Worm (Caenorhabditis elegans) whole organism, L1 larva: ENCODE results near the gene F30B5.11.

Source experiments
- C34B4.2 ChIP-seq: sonication (generic microtip); optimal IDR thresholded peaks from 2 replicates; lab custom pipeline; 2017; ENCODE audit warnings: mild to moderate bottlenecking, missing genetic modification characterization, missing compliant biosample characterization
- alr-1 ChIP-seq: fragments of 200-800 bp; sonication (Bioruptor generic); optimal IDR thresholded peaks from 2 replicates; lab custom pipeline; 2018; ENCODE audit warnings: borderline replicate concordance, mild to moderate bottlenecking, missing genetic modification characterization, missing compliant biosample characterization
- aly-2 ChIP-seq: fragments of 150-350 bp; optimal IDR thresholded peaks from 2 replicates; lab custom pipeline; 2014; ENCODE audit warnings: missing biosample characterization, missing genetic modification characterization
- blmp-1 ChIP-seq: fragments of 150-350 bp; optimal IDR thresholded peaks from 2 replicates; lab custom pipeline; 2014; ENCODE audit warnings: missing biosample characterization, missing genetic modification characterization
- ceh-90 ChIP-seq: sonication (generic microtip); optimal IDR thresholded peaks from 2 replicates; lab custom pipeline; 2016; ENCODE audit warnings: missing genetic modification characterization, missing compliant biosample characterization
- efl-3 ChIP-seq: fragments of 200-800 bp; sonication (Bioruptor generic); optimal IDR thresholded peaks from 2 replicates; lab custom pipeline; 2018; ENCODE audit warnings: mild to moderate bottlenecking, missing genetic modification characterization, missing compliant biosample characterization
- elt-2 ChIP-seq: sonication (generic microtip); optimal IDR thresholded peaks from 2 replicates; lab custom pipeline; 2016; ENCODE audit warnings: missing genetic modification characterization, mild to moderate bottlenecking, inconsistent platforms, missing compliant biosample characterization, missing genetic modification reagents
- fkh-10 ChIP-seq: sonication (generic microtip); optimal IDR thresholded peaks from 2 replicates; lab custom pipeline; 2017; ENCODE audit warnings: missing biosample characterization, missing genetic modification reagents, missing genetic modification characterization
- fkh-4 ChIP-seq: sonication (generic microtip); optimal IDR thresholded peaks from 2 replicates; lab custom pipeline; 2016; ENCODE audit warnings: missing compliant biosample characterization, missing genetic modification characterization, borderline replicate concordance
- fkh-8 ChIP-seq: sonication (generic microtip); optimal IDR thresholded peaks from 2 replicates; lab custom pipeline; 2016; ENCODE audit warnings: mild to moderate bottlenecking, missing genetic modification characterization, missing compliant biosample characterization
- hlh-4 ChIP-seq: sonication (generic microtip); optimal IDR thresholded peaks from 2 replicates; lab custom pipeline; 2016; ENCODE audit warnings: mild to moderate bottlenecking, missing genetic modification characterization, missing compliant biosample characterization
- irx-1 ChIP-seq: sonication (generic microtip); optimal IDR thresholded peaks from 2 replicates; lab custom pipeline; 2016; ENCODE audit warnings: missing genetic modification characterization, missing compliant biosample characterization
- isw-1 ChIP-seq: fragments of 200-800 bp; sonication (Bioruptor generic); IDR thresholded peaks from 2 replicates; pipeline ENCODE4 v1.3.6; 2022; ENCODE audit warnings: missing genetic modification characterization, missing compliant biosample characterization
- lin-14 ChIP-seq: fragments of 200-800 bp; sonication (Bioruptor generic); optimal IDR thresholded peaks from 2 replicates; lab custom pipeline; 2018; ENCODE audit warnings: mild to moderate bottlenecking, missing genetic modification characterization, moderate library complexity, missing compliant biosample characterization
- lin-15B ChIP-seq: fragments of 150-350 bp; sonication (generic microtip); optimal IDR thresholded peaks from 3 replicates; lab custom pipeline; 2014; ENCODE audit warnings: missing biosample characterization, missing genetic modification characterization
- lin-35 ChIP-seq, 2 experiments: fragments of 150-350 bp; optimal IDR thresholded peaks; 2 replicates each; lab custom pipeline; 2014; ENCODE audit warnings: missing biosample characterization in 2 of 2, missing genetic modification characterization in 2 of 2, missing genetic modification reagents in 2 of 2
- lin-39 ChIP-seq: fragments of 150-350 bp; optimal IDR thresholded peaks from 2 replicates; lab custom pipeline; 2014; ENCODE audit warnings: missing biosample characterization, missing genetic modification reagents, missing genetic modification characterization
- mab-9 ChIP-seq: fragments of 200-800 bp; sonication (Bioruptor generic); IDR thresholded peaks from 2 replicates; pipeline ENCODE4 v1.3.6; 2022; ENCODE audit warnings: missing genetic modification reagents, missing genetic modification characterization, missing compliant biosample characterization
- mef-2 ChIP-seq: fragments of 150-350 bp; optimal IDR thresholded peaks from 2 replicates; lab custom pipeline; 2014; ENCODE audit warnings: missing biosample characterization, missing genetic modification characterization
- mep-1 ChIP-seq: fragments of 150-350 bp; optimal IDR thresholded peaks from 2 replicates; lab custom pipeline; 2014; ENCODE audit warnings: missing biosample characterization, missing genetic modification characterization
- nhr-12 ChIP-seq: sonication (generic microtip); optimal IDR thresholded peaks from 2 replicates; lab custom pipeline; 2017; ENCODE audit warnings: missing biosample characterization, missing genetic modification characterization
- nhr-19 ChIP-seq: fragments of 200-800 bp; sonication (Bioruptor generic); conservative IDR thresholded peaks from 2 replicates; pipeline ENCODE4 v1.3.6; 2022; ENCODE audit warnings: missing genetic modification characterization, missing compliant biosample characterization
- nhr-20 ChIP-seq: sonication (generic microtip); optimal IDR thresholded peaks from 2 replicates; lab custom pipeline; 2016; ENCODE audit warnings: mild to moderate bottlenecking, missing genetic modification characterization, missing compliant biosample characterization
- nhr-47 ChIP-seq: sonication (generic microtip); optimal IDR thresholded peaks from 2 replicates; lab custom pipeline; 2016; ENCODE audit warnings: mild to moderate bottlenecking, missing genetic modification characterization, moderate library complexity, missing compliant biosample characterization
- nhr-71 ChIP-seq: sonication (generic microtip); optimal IDR thresholded peaks from 2 replicates; lab custom pipeline; 2016; ENCODE audit warnings: mild to moderate bottlenecking, missing genetic modification characterization, moderate library complexity, missing compliant biosample characterization
- nhr-85 ChIP-seq: sonication (generic microtip); peaks from one replicate; lab custom pipeline; 2016; ENCODE audit warnings: missing genetic modification characterization, inconsistent platforms, missing compliant biosample characterization
- pax-3 ChIP-seq: fragments of 200-800 bp; sonication (Bioruptor generic); optimal IDR thresholded peaks from 2 replicates; lab custom pipeline; 2018; ENCODE audit warnings: mild to moderate bottlenecking, missing genetic modification characterization, moderate library complexity, missing compliant biosample characterization
- rnt-1 ChIP-seq: sonication (generic microtip); optimal IDR thresholded peaks from 2 replicates; lab custom pipeline; 2016; ENCODE audit warnings: mild to moderate bottlenecking, missing genetic modification characterization, moderate library complexity, missing compliant biosample characterization
- snu-23 ChIP-seq: sonication (generic microtip); optimal IDR thresholded peaks from 2 replicates; lab custom pipeline; 2016; ENCODE audit warnings: missing genetic modification characterization, missing compliant biosample characterization
- sptf-1 ChIP-seq: fragments of 150-350 bp; optimal IDR thresholded peaks from 2 replicates; lab custom pipeline; 2014; ENCODE audit warnings: missing biosample characterization, missing genetic modification characterization
- swsn-7 ChIP-seq: sonication (generic microtip); optimal IDR thresholded peaks from 2 replicates; lab custom pipeline; 2016; ENCODE audit warnings: missing genetic modification characterization, missing compliant biosample characterization
- tlp-1 ChIP-seq: fragments of 150-350 bp; optimal IDR thresholded peaks from 2 replicates; lab custom pipeline; 2014; ENCODE audit warnings: missing biosample characterization, missing genetic modification characterization
- unc-30 ChIP-seq: sonication (generic microtip); optimal IDR thresholded peaks from 2 replicates; lab custom pipeline; 2017; ENCODE audit warnings: missing biosample characterization, missing genetic modification characterization
- unc-62 ChIP-seq: fragments of 150-350 bp; optimal IDR thresholded peaks from 2 replicates; lab custom pipeline; 2014; ENCODE audit warnings: missing biosample characterization, missing genetic modification reagents, missing genetic modification characterization
- unc-86 ChIP-seq: sonication (generic microtip); optimal IDR thresholded peaks from 2 replicates; lab custom pipeline; 2016; ENCODE audit warnings: missing genetic modification characterization, missing compliant biosample characterization
- unc-98 ChIP-seq: fragments of 200-800 bp; sonication (Bioruptor generic); IDR thresholded peaks from 2 replicates; pipeline ENCODE4 v1.3.6; 2022; ENCODE audit warnings: missing genetic modification characterization, missing compliant biosample characterization
- xbp-1 ChIP-seq: sonication (generic microtip); optimal IDR thresholded peaks from 2 replicates; lab custom pipeline; 2016; ENCODE audit warnings: missing genetic modification characterization, missing compliant biosample characterization
- ztf-11 ChIP-seq, 2 experiments: sonication (generic microtip); optimal IDR thresholded peaks; 2 replicates each; lab custom pipeline; 2016 to 2017; ENCODE audit warnings: missing genetic modification characterization in 2 of 2, missing biosample characterization in 1 of 2, missing compliant biosample characterization in 1 of 2

F30B5.11 gene

ce11 chrIV:4215349-4215748, 4.5 kb downstream of the F30B5.11 start (continued):
- TF ChIP-seq efl-3 (GFP tag; lab: Kevin White, UChicago) (no peak), lin-14 (GFP tag; lab: Kevin White, UChicago) (peak; percentile 88), unc-30 (tag; lab: Kevin White, UChicago) (no peak), xbp-1 (tag; lab: Kevin White, UChicago) (peak; percentile 10), nhr-19 (GFP tag; lab: Robert Waterston, UW) (peak; percentile 34), nhr-71 (tag; lab: Kevin White, UChicago) (peak; percentile 78), unc-98 (no peak), tlp-1 (tag; lab: Kevin White, UChicago) (no peak), alr-1 (tag; lab: Kevin White, UChicago) (no peak), fkh-10 (GFP tag; lab: Kevin White, UChicago) (peak; percentile 52), aly-2 (tag; lab: Kevin White, UChicago) (no peak), lin-35 (GFP tag; optimal IDR thresholded peaks at IDR 0.05; lab: Kevin White, UChicago) (peak; percentile 49 to 68), sptf-1 (tag; lab: Kevin White, UChicago) (no peak), nhr-47 (tag; lab: Kevin White, UChicago) (peak; percentile 62), hlh-4 (tag; lab: Kevin White, UChicago) (no peak), rnt-1 (tag; lab: Kevin White, UChicago) (peak; percentile 43), pax-3 (tag; lab: Kevin White, UChicago) (peak; percentile 7), mab-9 (no peak), fkh-4 (tag; lab: Kevin White, UChicago) (no peak), unc-62 (GFP tag; lab: Kevin White, UChicago) (no peak), mef-2 (no peak), snu-23 (GFP tag; lab: Kevin White, UChicago) (peak; percentile 80), C34B4.2 (tag; lab: Kevin White, UChicago) (no peak), mep-1 (tag; lab: Kevin White, UChicago) (peak; percentile 78), irx-1 (tag; lab: Kevin White, UChicago) (no peak), nhr-12 (tag; lab: Kevin White, UChicago) (no peak), isw-1 (GFP tag; lab: Robert Waterston, UW) (no peak), blmp-1 (tag; lab: Kevin White, UChicago) (peak; percentile 76), lin-15B (tag; lab: Kevin White, UChicago) (no peak), swsn-7 (tag; lab: Kevin White, UChicago) (peak; percentile 54), nhr-85 (tag; lab: Kevin White, UChicago) (no peak)

- no peak for TF ChIP-seq nhr-12 (tag; lab: Kevin White, UChicago)
- no peak for TF ChIP-seq fkh-8 (tag; lab: Kevin White, UChicago)
- no peak for TF ChIP-seq lin-39 (tag; lab: Kevin White, UChicago)
- TF ChIP-seq fkh-10 (GFP tag; lab: Kevin White, UChicago): no peak
- peak; percentile 10 for TF ChIP-seq nhr-71 (tag; lab: Kevin White, UChicago)
- TF ChIP-seq ztf-11 (tag; optimal IDR thresholded peaks at IDR 0.05; lab: Kevin White, UChicago): no peak
- TF ChIP-seq lin-14 (GFP tag; lab: Kevin White, UChicago): no peak
- peak in 1 of 2 experiments; percentile 12 for TF ChIP-seq lin-35 (GFP tag; optimal IDR thresholded peaks at IDR 0.05; lab: Kevin White, UChicago)
- TF ChIP-seq mep-1 (tag; lab: Kevin White, UChicago): no peak
- no peak for TF ChIP-seq C34B4.2 (tag; lab: Kevin White, UChicago)
- no peak for TF ChIP-seq unc-86
- TF ChIP-seq mab-9: no peak
- peak; percentile 11 for TF ChIP-seq nhr-20 (tag; lab: Kevin White, UChicago)
- TF ChIP-seq elt-2 (tag; lab: Kevin White, UChicago): peak; percentile 68
- TF ChIP-seq ceh-90 (tag; lab: Kevin White, UChicago): no peak
- TF ChIP-seq sptf-1 (tag; lab: Kevin White, UChicago): no peak
- no peak for TF ChIP-seq unc-62 (GFP tag; lab: Kevin White, UChicago)
- TF ChIP-seq efl-3 (GFP tag; lab: Kevin White, UChicago): no peak
Observed at ce11 chrIV:4212733-4213132, 7.2 kb downstream of the F30B5.11 start.
